Fruit fly (Drosophila melanogaster) whole organism, wandering third instar larva: ENCODE results near the gene ZnT63C.

ENCODE experiments used
- CG9705 ChIP-seq: fragments of 200-800 bp; sonication (Bioruptor generic); optimal IDR thresholded peaks from 2 replicates; lab custom pipeline; 2018; ENCODE audit warnings: missing biosample characterization, mild to moderate bottlenecking, missing genetic modification characterization
- CrebA ChIP-seq: fragments of 200-800 bp; sonication (Bioruptor generic); optimal IDR thresholded peaks from 2 replicates; lab custom pipeline; 2016; ENCODE audit warnings: missing biosample characterization, mild to moderate bottlenecking, missing genetic modification characterization, borderline replicate concordance
- Dfd ChIP-seq: fragments of >200 bp; optimal IDR thresholded peaks from 2 replicates; lab custom pipeline; 2017; ENCODE audit warnings: missing biosample characterization, missing genetic modification characterization
- Dif ChIP-seq: fragments of 200-275, 200-300 bp; sonication (Bioruptor generic); optimal IDR thresholded peaks from 2 replicates; lab custom pipeline; 2018; ENCODE audit warnings: missing biosample characterization, missing genetic modification characterization; ENCODE audit not compliant: partially characterized antibody
- GATAd ChIP-seq: sonication (Bioruptor generic); optimal IDR thresholded peaks from 2 replicates; lab custom pipeline; 2016; ENCODE audit warnings: missing biosample characterization, missing genetic modification characterization
- HLH106 ChIP-seq: fragments of 200-800 bp; optimal IDR thresholded peaks from 3 replicates; lab custom pipeline; 2019; ENCODE audit warnings: missing biosample characterization, mild to moderate bottlenecking, missing genetic modification characterization, moderate library complexity
- Hnf4 ChIP-seq: fragments of 200-800 bp; sonication (Bioruptor generic); optimal IDR thresholded peaks from 2 replicates; lab custom pipeline; 2016; ENCODE audit warnings: missing biosample characterization, mild to moderate bottlenecking, missing genetic modification characterization
- Hr83 ChIP-seq: fragments of 200-300 bp; sonication (Bioruptor generic); optimal IDR thresholded peaks from 2 replicates; lab custom pipeline; 2016; ENCODE audit warnings: missing biosample characterization, mild to moderate bottlenecking, missing genetic modification characterization, moderate library complexity; ENCODE audit not compliant: poor library complexity, severe bottlenecking
- Jra ChIP-seq: sonication (Bioruptor generic); optimal IDR thresholded peaks from 2 replicates; lab custom pipeline; 2016; ENCODE audit warnings: missing biosample characterization, missing genetic modification characterization
- Mio ChIP-seq: sonication (Bioruptor generic); optimal IDR thresholded peaks from 2 replicates; lab custom pipeline; 2016; ENCODE audit warnings: missing biosample characterization, missing genetic modification characterization
- Myc ChIP-seq: fragments of >200 bp; optimal IDR thresholded peaks from 2 replicates; lab custom pipeline; 2017
- N ChIP-seq: fragments of >200 bp; optimal IDR thresholded peaks from 2 replicates; lab custom pipeline; 2018; ENCODE audit warnings: missing biosample characterization, missing external identifiers, missing genetic modification characterization
- OdsH ChIP-seq: fragments of 200-800 bp; sonication (Bioruptor generic); optimal IDR thresholded peaks from 2 replicates; lab custom pipeline; 2016; ENCODE audit warnings: missing biosample characterization, mild to moderate bottlenecking, missing genetic modification characterization
- Rel ChIP-seq, 2 experiments: fragments of 200-800 bp; sonication (Bioruptor generic) in 1 of 2; optimal IDR thresholded peaks; 2 replicates in 1 of 2; 3 replicates in 1 of 2; lab custom pipeline; 2016 to 2019; ENCODE audit warnings: mild to moderate bottlenecking in 2 of 2, missing biosample characterization in 2 of 2, missing genetic modification characterization in 2 of 2, moderate library complexity in 1 of 2
- Sp1 ChIP-seq: fragments of 200-800 bp; sonication (Bioruptor generic); optimal IDR thresholded peaks from 3 replicates; lab custom pipeline; 2019; ENCODE audit warnings: missing biosample characterization, mild to moderate bottlenecking, missing genetic modification characterization, moderate library complexity
- br ChIP-seq: fragments of 200-800 bp; sonication (Bioruptor generic); optimal IDR thresholded peaks from 2 replicates; lab custom pipeline; 2016; ENCODE audit warnings: missing biosample characterization, missing genetic modification characterization
- brk ChIP-seq: fragments of 200-800 bp; sonication (Bioruptor generic); optimal IDR thresholded peaks from 2 replicates; lab custom pipeline; 2016; ENCODE audit warnings: missing biosample characterization, mild to moderate bottlenecking, missing genetic modification characterization
- dmrt93B ChIP-seq: fragments of 200-800 bp; sonication (Bioruptor generic); optimal IDR thresholded peaks from 2 replicates; lab custom pipeline; 2018; ENCODE audit warnings: missing biosample characterization, mild to moderate bottlenecking, missing genetic modification characterization
- dsf ChIP-seq: sonication (Bioruptor generic); optimal IDR thresholded peaks from 2 replicates; lab custom pipeline; 2016; ENCODE audit warnings: missing biosample characterization, missing genetic modification characterization, borderline replicate concordance
- ey ChIP-seq: fragments of 200-800 bp; sonication (Bioruptor generic); optimal IDR thresholded peaks from 2 replicates; lab custom pipeline; 2016; ENCODE audit warnings: missing biosample characterization, missing genetic modification characterization
- foxo ChIP-seq, 2 experiments: fragments of 200-800 bp; sonication (Bioruptor generic); optimal IDR thresholded peaks; 2 replicates in 1 of 2; 3 replicates in 1 of 2; lab custom pipeline; 2016 to 2017; ENCODE audit warnings: missing biosample characterization in 2 of 2, missing genetic modification characterization in 2 of 2
- fru ChIP-seq: fragments of 200-800 bp; sonication (Bioruptor generic); optimal IDR thresholded peaks from 3 replicates; lab custom pipeline; 2016; ENCODE audit warnings: missing biosample characterization, mild to moderate bottlenecking, missing genetic modification characterization
- h ChIP-seq: fragments of 200-800 bp; sonication (Bioruptor generic); optimal IDR thresholded peaks from 3 replicates; lab custom pipeline; 2016; ENCODE audit warnings: missing biosample characterization, mild to moderate bottlenecking, missing genetic modification characterization
- pan ChIP-seq: fragments of >200 bp; optimal IDR thresholded peaks from 2 replicates; lab custom pipeline; 2017
- psq ChIP-seq: fragments of 200-800 bp; sonication (Bioruptor generic); optimal IDR thresholded peaks from 3 replicates; lab custom pipeline; 2017; ENCODE audit warnings: missing biosample characterization, mild to moderate bottlenecking, missing genetic modification characterization, moderate library complexity
- sage ChIP-seq: fragments of 200-800 bp; sonication (Bioruptor generic); optimal IDR thresholded peaks from 2 replicates; lab custom pipeline; 2016; ENCODE audit warnings: missing biosample characterization, mild to moderate bottlenecking, missing genetic modification characterization
- sv ChIP-seq: fragments of 200-800 bp; sonication (Bioruptor generic); optimal IDR thresholded peaks from 3 replicates; lab custom pipeline; 2016; ENCODE audit warnings: missing biosample characterization, missing genetic modification characterization
- tai ChIP-seq: sonication (Bioruptor generic); optimal IDR thresholded peaks from 2 replicates; lab custom pipeline; 2016; ENCODE audit warnings: missing biosample characterization, missing genetic modification characterization
- usp ChIP-seq: fragments of >200 bp; optimal IDR thresholded peaks from 2 replicates; lab custom pipeline; 2017; ENCODE audit warnings: missing biosample characterization, missing genetic modification characterization
- woc ChIP-seq: sonication (Bioruptor generic); optimal IDR thresholded peaks from 2 replicates; lab custom pipeline; 2016; ENCODE audit warnings: missing biosample characterization, mild to moderate bottlenecking, missing genetic modification characterization

The ZnT63C gene

DNA sequence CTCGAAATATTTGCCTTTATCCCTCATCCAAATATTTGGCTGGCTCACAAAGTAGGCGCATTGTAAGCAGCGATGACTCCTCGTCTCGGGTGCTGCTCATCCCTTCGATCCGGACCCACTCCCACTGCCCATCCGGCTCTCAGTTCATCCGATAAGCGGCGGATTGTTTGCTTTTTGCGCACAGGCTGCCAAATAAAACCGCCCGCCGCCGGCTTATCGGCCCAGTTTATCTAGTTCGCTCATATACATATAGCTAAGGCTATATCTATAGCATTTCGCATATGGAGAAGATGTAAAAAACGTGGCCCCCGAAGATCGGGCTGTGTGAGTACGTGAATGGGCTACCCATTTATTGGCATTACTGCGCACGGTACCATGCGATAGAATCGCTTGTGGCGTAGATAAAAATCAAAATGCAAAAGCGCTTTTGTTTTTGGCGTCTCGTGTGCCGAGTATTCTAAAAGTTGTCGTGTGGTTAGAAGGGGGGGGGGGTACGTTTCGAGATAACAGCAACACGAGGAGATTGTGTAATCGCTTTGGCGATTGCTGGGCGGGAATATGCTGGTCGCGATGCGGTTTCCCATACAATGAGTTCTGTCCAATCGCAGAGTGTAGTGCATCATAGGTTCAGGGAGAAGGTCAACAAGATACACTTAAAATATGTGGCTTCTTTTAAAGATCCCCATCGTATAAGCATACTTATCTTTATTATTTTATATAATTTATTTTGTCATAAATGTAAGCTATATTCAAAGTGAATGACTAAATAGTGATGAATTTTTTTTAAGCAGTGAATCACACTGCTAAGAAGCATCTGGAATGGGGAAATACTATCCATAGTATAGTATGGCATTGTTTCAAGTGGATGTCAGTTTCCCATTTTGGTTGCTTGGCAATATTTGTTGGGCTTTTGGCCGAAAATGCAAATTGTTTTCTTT, 5.4 kb downstream of the ZnT63C start:
- no peak for TF ChIP-seq Jra (GFP tag; lab: Kevin White, UChicago)
- no peak for TF ChIP-seq GATAd (GFP tag; lab: Kevin White, UChicago)
- no peak for TF ChIP-seq dsf
- TF ChIP-seq Rel (GFP tag; optimal IDR thresholded peaks at IDR 0.05; lab: Kevin White, UChicago), result no peak
- peak; percentile 10 for TF ChIP-seq Rel (tag; optimal IDR thresholded peaks at IDR 0.05; lab: Kevin White, UChicago)
- TF ChIP-seq ey (GFP tag; lab: Kevin White, UChicago), result no peak
- TF ChIP-seq Dif (GFP tag; lab: Kevin White, UChicago), result no peak
- no peak for TF ChIP-seq Myc (lab: Kevin White, UChicago)
- TF ChIP-seq OdsH, result peak; percentile 13
- TF ChIP-seq psq (GFP tag; lab: Kevin White, UChicago), result no peak
- no peak for TF ChIP-seq woc (GFP tag; lab: Kevin White, UChicago)
- TF ChIP-seq foxo (GFP tag; optimal IDR thresholded peaks at IDR 0.05; lab: Kevin White, UChicago), result no peak
- peak; percentile 20 for TF ChIP-seq br
- no peak for TF ChIP-seq CrebA (GFP tag; lab: Kevin White, UChicago)
- TF ChIP-seq fru (GFP tag; lab: Kevin White, UChicago), result peak; percentile 48
- TF ChIP-seq Mio (GFP tag; lab: Kevin White, UChicago), result no peak
- TF ChIP-seq pan (lab: Kevin White, UChicago), result no peak
- TF ChIP-seq Dfd (GFP tag; lab: Kevin White, UChicago), result no peak
- TF ChIP-seq Sp1 (GFP tag; lab: Kevin White, UChicago), result peak; percentile 6
- no peak for TF ChIP-seq tai (GFP tag; lab: Kevin White, UChicago)
- TF ChIP-seq brk (GFP tag; lab: Kevin White, UChicago), result no peak
- TF ChIP-seq h (GFP tag; lab: Kevin White, UChicago), result peak; percentile 52

DNA sequence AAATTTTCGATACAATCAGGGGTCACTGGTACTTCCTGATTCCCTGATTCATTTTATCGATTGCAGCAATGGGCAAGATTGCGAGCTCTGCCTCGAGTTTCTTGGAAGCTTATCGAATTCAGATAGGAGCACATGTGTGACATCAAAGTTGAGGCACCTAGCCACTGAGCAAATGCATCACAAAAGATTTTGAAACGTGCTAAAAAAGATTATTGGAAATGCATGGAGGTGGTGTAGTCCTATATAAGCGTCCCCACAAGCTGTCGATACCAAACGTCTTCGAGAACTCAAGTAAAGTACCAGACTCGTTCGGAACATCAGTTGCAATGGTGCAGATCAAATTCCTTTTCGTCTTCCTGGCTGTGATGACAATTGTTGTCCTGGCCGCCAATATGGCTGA, 10.5 kb downstream of the ZnT63C start, which contains the start of gene Drsl2:
Gene Drsl2 (plus strand): TSS at position 301 of the 400 bp plus-strand sequence.
- no peak for TF ChIP-seq pan (lab: Kevin White, UChicago)
- TF ChIP-seq br, result no peak
- TF ChIP-seq N (GFP tag; lab: Kevin White, UChicago), result no peak
- no peak for TF ChIP-seq OdsH
- TF ChIP-seq, all 38 proteins: peak for 0

dm6 chr3L:3314696-3315095, 11.2 kb downstream of the ZnT63C start, which contains the start of gene Drsl3:
Gene Drsl3, plus strand, starts transcription at chr3L:3314996.
- TF ChIP-seq pan (lab: Kevin White, UChicago) (no peak), usp (GFP tag; lab: Kevin White, UChicago) (no peak), h (GFP tag; lab: Kevin White, UChicago) (no peak), HLH106 (tag; lab: Kevin White, UChicago) (no peak), dmrt93B (no peak), Dfd (GFP tag; lab: Kevin White, UChicago) (no peak), CrebA (GFP tag; lab: Kevin White, UChicago) (no peak), Hnf4 (GFP tag; lab: Kevin White, UChicago) (no peak), dsf (no peak), Rel (GFP tag; optimal IDR thresholded peaks at IDR 0.05; lab: Kevin White, UChicago) (no peak), Rel (tag; optimal IDR thresholded peaks at IDR 0.05; lab: Kevin White, UChicago) (no peak), foxo (GFP tag; optimal IDR thresholded peaks at IDR 0.05; lab: Kevin White, UChicago) (no peak), Dif (GFP tag; lab: Kevin White, UChicago) (no peak), tai (GFP tag; lab: Kevin White, UChicago) (no peak), Hr83 (GFP tag; lab: Kevin White, UChicago) (no peak), sage (GFP tag; lab: Kevin White, UChicago) (no peak), br (no peak)
- TF ChIP-seq, all 38 proteins: peak for 0

DNA sequence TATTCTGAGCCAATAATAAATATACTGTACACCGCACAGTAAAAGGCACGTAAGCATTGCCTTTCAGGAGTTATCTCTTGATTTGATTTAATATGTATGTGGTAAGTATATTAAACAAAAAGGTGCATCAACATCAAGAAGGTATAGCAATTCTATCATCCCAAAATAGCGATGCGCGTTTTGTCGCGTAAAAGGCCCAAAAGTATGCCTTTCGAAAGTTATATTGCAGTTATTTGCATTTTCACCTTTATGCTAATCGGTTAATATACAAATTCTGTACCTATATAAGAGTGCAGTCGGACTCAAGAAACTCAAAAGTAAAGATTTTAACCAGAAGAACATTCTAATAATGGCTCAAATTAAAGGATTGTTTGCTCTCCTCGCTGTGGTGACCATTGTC, 11.8 kb downstream of the ZnT63C start, which contains the start of gene Drsl4:
Gene Drsl4 (plus strand): TSS at position 333 of the 400 bp plus-strand sequence.
- no peak for TF ChIP-seq Jra (GFP tag; lab: Kevin White, UChicago)
- no peak for TF ChIP-seq sv (GFP tag; lab: Kevin White, UChicago)
- TF ChIP-seq sage (GFP tag; lab: Kevin White, UChicago), result no peak
- no peak for TF ChIP-seq GATAd (GFP tag; lab: Kevin White, UChicago)
- no peak for TF ChIP-seq HLH106 (tag; lab: Kevin White, UChicago)
- TF ChIP-seq Dfd (GFP tag; lab: Kevin White, UChicago), result no peak
- TF ChIP-seq brk (GFP tag; lab: Kevin White, UChicago), result no peak
- no peak for TF ChIP-seq CG9705
- no peak for TF ChIP-seq br
- TF ChIP-seq Hnf4 (GFP tag; lab: Kevin White, UChicago), result peak; percentile 9
- TF ChIP-seq Myc (lab: Kevin White, UChicago), result peak; percentile 68
- TF ChIP-seq fru (GFP tag; lab: Kevin White, UChicago), result no peak
- TF ChIP-seq Dif (GFP tag; lab: Kevin White, UChicago), result no peak
